Worm (Caenorhabditis elegans) whole organism, late embryonic: ENCODE measurements around the gene pigg-1.

Source experiments
- ama-1 ChIP-seq: fragments of 150-350 bp; optimal IDR thresholded peaks from 2 replicates; lab custom pipeline; 2014
- ceh-24 ChIP-seq: sonication (generic microtip); optimal IDR thresholded peaks from 2 replicates; lab custom pipeline; 2016; ENCODE audit warnings: mild to moderate bottlenecking, missing genetic modification characterization, missing compliant biosample characterization
- ceh-30 ChIP-seq: fragments of 150-350 bp; optimal IDR thresholded peaks from 2 replicates; lab custom pipeline; 2014; ENCODE audit warnings: missing biosample characterization, missing genetic modification characterization
- dmd-4 ChIP-seq: sonication (generic microtip); optimal IDR thresholded peaks from 2 replicates; lab custom pipeline; 2016; ENCODE audit warnings: borderline replicate concordance, missing genetic modification characterization, missing compliant biosample characterization
- fkh-10 ChIP-seq: fragments of 150-350 bp; optimal IDR thresholded peaks from 2 replicates; lab custom pipeline; 2014; ENCODE audit warnings: missing biosample characterization, missing genetic modification reagents, missing genetic modification characterization
- fkh-6 ChIP-seq: sonication (generic microtip); optimal IDR thresholded peaks from 2 replicates; lab custom pipeline; 2016; ENCODE audit warnings: missing genetic modification characterization, missing compliant biosample characterization
- hlh-30 ChIP-seq: sonication (generic microtip); optimal IDR thresholded peaks from 2 replicates; lab custom pipeline; 2017; ENCODE audit warnings: antibody characterized with exemption, missing genetic modification characterization, missing compliant biosample characterization; ENCODE audit not compliant: insufficient read depth
- nfya-1 ChIP-seq: sonication (generic microtip); optimal IDR thresholded peaks from 2 replicates; lab custom pipeline; 2017; ENCODE audit warnings: missing genetic modification characterization, mild to moderate bottlenecking, missing compliant biosample characterization, antibody characterized with exemption, moderate library complexity

- TF ChIP-seq ceh-30 (tag; lab: Kevin White, UChicago): no peak
- no peak for TF ChIP-seq hlh-30 (tag; lab: Kevin White, UChicago)
- TF ChIP-seq fkh-10 (GFP tag; lab: Kevin White, UChicago): no peak
- no peak for TF ChIP-seq fkh-6 (tag; lab: Kevin White, UChicago)
- no peak for TF ChIP-seq dmd-4
- no peak for TF ChIP-seq nfya-1 (tag; lab: Kevin White, UChicago)
- TF ChIP-seq ceh-24 (tag; lab: Kevin White, UChicago): no peak
- no peak for TF ChIP-seq ama-1
These were observed 41.1 kb upstream of the pigg-1 start, which contains the start of gene D2085.7 for ce11 chrII:8641131-8641530.
